Worm (Caenorhabditis elegans) whole organism, young adult: Measurements from ENCODE around the gene T04C9.1.

Source experiments
- B0019.2 ChIP-seq: fragments of 200-800 bp; sonication (Bioruptor generic); conservative IDR thresholded peaks from 2 replicates; pipeline ENCODE4 v1.3.6; 2022; ENCODE audit warnings: missing genetic modification reagents, missing genetic modification characterization, missing compliant biosample characterization
- C06A6.2 ChIP-seq: fragments of 200-800 bp; sonication (Bioruptor generic); conservative IDR thresholded peaks from 2 replicates; pipeline ENCODE4 v1.3.6; 2022; ENCODE audit warnings: missing genetic modification characterization, missing compliant biosample characterization
- F22D6.2 ChIP-seq: sonication (generic microtip); optimal IDR thresholded peaks from 2 replicates; lab custom pipeline; 2016; ENCODE audit warnings: mild to moderate bottlenecking, missing genetic modification characterization, missing compliant biosample characterization
- F33H1.4 ChIP-seq: fragments of 200-800 bp; sonication (Bioruptor generic); IDR thresholded peaks from 2 replicates; pipeline ENCODE4 v1.3.6; 2022; ENCODE audit warnings: missing genetic modification reagents, missing genetic modification characterization, missing compliant biosample characterization
- F52B5.7 ChIP-seq: sonication (generic microtip); optimal IDR thresholded peaks from 2 replicates; lab custom pipeline; 2016; ENCODE audit warnings: mild to moderate bottlenecking, missing genetic modification characterization, missing compliant biosample characterization
- F55B11.4 ChIP-seq: sonication (generic microtip); optimal IDR thresholded peaks from 2 replicates; lab custom pipeline; 2016; ENCODE audit warnings: missing compliant biosample characterization, missing genetic modification characterization, borderline replicate concordance; ENCODE audit not compliant: insufficient read depth
- Y56A3A.18 ChIP-seq: fragments of 200-800 bp; sonication (Bioruptor generic); IDR thresholded peaks from 2 replicates; pipeline ENCODE4 v1.3.6; 2022; ENCODE audit warnings: missing genetic modification reagents, missing genetic modification characterization, missing compliant biosample characterization
- Y79H2A.3 ChIP-seq: fragments of 200-800 bp; sonication (Bioruptor generic); conservative IDR thresholded peaks from 2 replicates; pipeline ENCODE4 v1.3.6; 2022; ENCODE audit warnings: missing genetic modification reagents, missing genetic modification characterization, missing compliant biosample characterization
- Y95B8A.8 ChIP-seq: fragments of 200-800 bp; sonication (Bioruptor generic); IDR thresholded peaks from 2 replicates; pipeline ENCODE4 v1.3.6; 2022; ENCODE audit warnings: missing genetic modification reagents, missing genetic modification characterization, missing compliant biosample characterization
- attf-3 ChIP-seq: fragments of 200-800 bp; sonication (Bioruptor generic); conservative IDR thresholded peaks from 2 replicates; pipeline ENCODE4 v1.3.6; 2022; ENCODE audit warnings: missing genetic modification reagents, missing genetic modification characterization, missing compliant biosample characterization
- ceh-91 ChIP-seq: fragments of 200-800 bp; sonication (Bioruptor generic); IDR thresholded peaks from 2 replicates; pipeline ENCODE4 v1.3.6; 2022; ENCODE audit warnings: missing genetic modification reagents, missing genetic modification characterization, missing compliant biosample characterization
- chd-7 ChIP-seq: sonication (generic microtip); optimal IDR thresholded peaks from 2 replicates; lab custom pipeline; 2016; ENCODE audit warnings: mild to moderate bottlenecking, missing genetic modification characterization, moderate library complexity, missing compliant biosample characterization
- dox-1 ChIP-seq: fragments of 200-800 bp; sonication (Bioruptor generic); IDR thresholded peaks from 2 replicates; pipeline ENCODE4 v1.3.6; 2022; ENCODE audit warnings: missing genetic modification reagents, missing genetic modification characterization, missing compliant biosample characterization
- efl-1 ChIP-seq: fragments of 150-350 bp; optimal IDR thresholded peaks from 2 replicates; lab custom pipeline; 2014; ENCODE audit warnings: missing biosample characterization, missing genetic modification reagents, missing genetic modification characterization
- egl-44 ChIP-seq: fragments of 200-800 bp; sonication (Bioruptor generic); IDR thresholded peaks from 2 replicates; pipeline ENCODE4 v1.3.6; 2022; ENCODE audit warnings: missing genetic modification reagents, missing genetic modification characterization, missing compliant biosample characterization
- ekl-4 ChIP-seq: fragments of 200-800 bp; sonication (Bioruptor generic); IDR thresholded peaks from 2 replicates; pipeline ENCODE4 v1.3.6; 2022; ENCODE audit warnings: missing genetic modification reagents, missing genetic modification characterization, missing compliant biosample characterization
- gei-17 ChIP-seq: fragments of 200-800 bp; sonication (Bioruptor generic); optimal IDR thresholded peaks from 2 replicates; lab custom pipeline; 2018; ENCODE audit warnings: mild to moderate bottlenecking, missing genetic modification characterization, missing compliant biosample characterization
- hlh-12 ChIP-seq: sonication (generic microtip); optimal IDR thresholded peaks from 2 replicates; lab custom pipeline; 2016; ENCODE audit warnings: missing genetic modification characterization, missing compliant biosample characterization
- hlh-26 ChIP-seq: fragments of 200-800 bp; sonication (Bioruptor generic); conservative IDR thresholded peaks from 2 replicates; pipeline ENCODE4 v1.3.6; 2022; ENCODE audit warnings: missing genetic modification reagents, missing genetic modification characterization, missing compliant biosample characterization
- hmg-1.2 ChIP-seq: fragments of 200-800 bp; sonication (Bioruptor generic); IDR thresholded peaks from 2 replicates; pipeline ENCODE4 v1.3.6; 2022; ENCODE audit warnings: missing genetic modification reagents, missing genetic modification characterization, missing compliant biosample characterization
- let-526 ChIP-seq: fragments of 200-800 bp; sonication (Bioruptor generic); IDR thresholded peaks from 2 replicates; pipeline ENCODE4 v1.3.6; 2022; ENCODE audit warnings: missing genetic modification reagents, missing genetic modification characterization, missing compliant biosample characterization
- lin-54 ChIP-seq: fragments of 200-800 bp; sonication (Bioruptor generic); optimal IDR thresholded peaks from 2 replicates; lab custom pipeline; 2018; ENCODE audit warnings: mild to moderate bottlenecking, missing genetic modification characterization, missing compliant biosample characterization
- lir-1 ChIP-seq: fragments of 200-800 bp; sonication (Bioruptor generic); conservative IDR thresholded peaks from 2 replicates; pipeline ENCODE4 v1.3.6; 2022; ENCODE audit warnings: missing genetic modification reagents, missing genetic modification characterization, missing compliant biosample characterization
- lsl-1 ChIP-seq: fragments of 200-800 bp; sonication (Bioruptor generic); optimal IDR thresholded peaks from 2 replicates; lab custom pipeline; 2018; ENCODE audit warnings: mild to moderate bottlenecking, missing genetic modification characterization, moderate library complexity, missing compliant biosample characterization
- madf-6 ChIP-seq: fragments of 200-800 bp; sonication (Bioruptor generic); IDR thresholded peaks from 2 replicates; pipeline ENCODE4 v1.3.6; 2022; ENCODE audit warnings: missing genetic modification reagents, missing genetic modification characterization, missing compliant biosample characterization
- madf-8 ChIP-seq: fragments of 200-800 bp; sonication (Bioruptor generic); conservative IDR thresholded peaks from 2 replicates; pipeline ENCODE4 v1.3.6; 2022; ENCODE audit warnings: missing genetic modification reagents, missing genetic modification characterization, missing compliant biosample characterization
- nhr-27 ChIP-seq: fragments of 200-800 bp; sonication (Bioruptor generic); optimal IDR thresholded peaks from 2 replicates; lab custom pipeline; 2018; ENCODE audit warnings: mild to moderate bottlenecking, missing genetic modification characterization, moderate library complexity, missing compliant biosample characterization
- nhr-80 ChIP-seq: sonication (generic microtip); optimal IDR thresholded peaks from 2 replicates; lab custom pipeline; 2016; ENCODE audit warnings: missing genetic modification characterization, missing compliant biosample characterization
- pha-4 ChIP-seq: fragments of 150-350 bp; sonication (generic microtip); optimal IDR thresholded peaks from 2 replicates; lab custom pipeline; 2014; ENCODE audit warnings: missing biosample characterization, missing genetic modification reagents, missing genetic modification characterization
- rcor-1 ChIP-seq: fragments of 200-800 bp; sonication (Bioruptor generic); IDR thresholded peaks from 2 replicates; pipeline ENCODE4 v1.3.6; 2022; ENCODE audit warnings: missing genetic modification reagents, missing genetic modification characterization, missing compliant biosample characterization
- rec-8 ChIP-seq, 2 experiments: sonication (generic microtip); optimal IDR thresholded peaks; 2 replicates each; lab custom pipeline; 2016; ENCODE audit warnings: mild to moderate bottlenecking in 2 of 2, missing genetic modification characterization in 2 of 2, missing genetic modification reagents in 2 of 2, missing genotype in 2 of 2, missing biosample characterization in 1 of 2, missing compliant biosample characterization in 1 of 2, moderate library complexity in 1 of 2
- snpc-1.3 ChIP-seq: sonication (generic microtip); optimal IDR thresholded peaks from 2 replicates; lab custom pipeline; 2017; ENCODE audit warnings: missing genetic modification characterization, mild to moderate bottlenecking, missing compliant biosample characterization, antibody characterized with exemption, moderate library complexity, missing genotype, missing genetic modification reagents; ENCODE audit not compliant: insufficient read depth
- snpc-3.4 ChIP-seq: sonication (generic microtip); optimal IDR thresholded peaks from 2 replicates; lab custom pipeline; 2017; ENCODE audit warnings: missing genetic modification characterization, mild to moderate bottlenecking, missing compliant biosample characterization, antibody characterized with exemption, moderate library complexity, missing genotype, missing genetic modification reagents
- xnd-1 ChIP-seq: sonication (generic microtip); optimal IDR thresholded peaks from 2 replicates; lab custom pipeline; 2016; ENCODE audit warnings: missing genotype, missing genetic modification reagents, missing genetic modification characterization, missing compliant biosample characterization
- zfh-2 ChIP-seq: fragments of 200-800 bp; sonication (Bioruptor generic); conservative IDR thresholded peaks from 2 replicates; pipeline ENCODE4 v1.3.6; 2022; ENCODE audit warnings: missing genetic modification reagents, missing genetic modification characterization, missing compliant biosample characterization
- ztf-28 ChIP-seq: fragments of 200-800 bp; sonication (Bioruptor generic); IDR thresholded peaks from 2 replicates; pipeline ENCODE4 v1.3.6; 2022; ENCODE audit warnings: missing genetic modification reagents, missing genetic modification characterization, missing compliant biosample characterization

T04C9.1 gene

DNA sequence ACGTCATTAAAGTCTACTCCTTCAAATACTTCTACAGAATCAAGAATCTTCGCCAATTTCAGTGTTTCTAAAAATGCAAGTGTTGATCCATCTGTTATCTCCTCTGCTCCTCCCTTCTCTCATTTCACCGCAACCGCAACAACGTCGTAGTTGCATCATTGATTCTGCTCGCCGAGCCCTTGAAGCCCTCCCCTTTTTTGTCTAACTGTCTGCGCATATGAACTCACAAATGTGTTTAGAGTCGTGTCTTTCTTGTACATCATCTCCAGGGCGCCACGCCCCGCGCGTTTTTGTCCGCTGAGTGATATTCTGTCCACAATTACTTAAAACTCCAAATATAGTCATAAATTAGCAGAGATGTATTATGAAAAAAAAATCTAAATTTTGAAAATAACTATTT lies 5.0 kb upstream of the T04C9.1 start:
- TF ChIP-seq attf-3 (no peak), Y95B8A.8 (GFP tag; lab: Robert Waterston, UW) (no peak), ztf-28 (no peak), pha-4 (tag; lab: Kevin White, UChicago) (no peak), Y56A3A.18 (no peak), nhr-27 (tag; lab: Kevin White, UChicago) (no peak), F22D6.2 (tag; lab: Kevin White, UChicago) (no peak), C06A6.2 (GFP tag; lab: Robert Waterston, UW) (no peak), rcor-1 (GFP tag; lab: Robert Waterston, UW) (no peak), efl-1 (GFP tag; lab: Kevin White, UChicago) (no peak), B0019.2 (GFP tag; lab: Robert Waterston, UW) (no peak), hlh-12 (tag; lab: Kevin White, UChicago) (no peak)
- TF ChIP-seq, all 124 proteins: peak for 0

DNA sequence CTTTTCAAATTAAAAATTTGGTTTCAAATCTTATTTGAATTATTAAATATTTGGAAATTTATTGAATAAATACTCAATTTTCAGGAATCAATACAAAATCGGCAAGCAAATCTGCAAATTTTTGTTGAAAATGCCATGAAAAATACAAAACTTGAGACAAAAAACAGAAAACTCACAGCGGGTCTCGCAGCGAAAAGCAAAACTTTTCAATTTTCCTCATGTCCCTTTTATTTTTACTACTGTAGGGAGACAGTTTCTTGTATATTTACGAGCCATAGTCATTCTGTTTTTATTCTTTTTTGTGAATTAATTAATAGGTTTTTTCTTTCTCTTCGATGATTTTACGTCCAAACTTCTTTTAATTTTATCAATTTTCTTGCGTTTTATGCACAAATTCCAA lies 4.6 kb upstream of the T04C9.1 start:
- TF ChIP-seq F33H1.4 (GFP tag; lab: Robert Waterston, UW) = peak; percentile 92
- peak; percentile 87 for TF ChIP-seq xnd-1 (tag; lab: Kevin White, UChicago)
- peak; percentile 61 for TF ChIP-seq snpc-3.4
- TF ChIP-seq madf-6 (GFP tag; lab: Robert Waterston, UW) = peak; percentile 92
- no peak for TF ChIP-seq lir-1 (GFP tag; lab: Robert Waterston, UW)
- peak; percentile 73 for TF ChIP-seq madf-8
- TF ChIP-seq snpc-1.3 (tag; lab: Kevin White, UChicago) = peak; percentile 42
- no peak for TF ChIP-seq F55B11.4 (tag; lab: Kevin White, UChicago)
- no peak for TF ChIP-seq ekl-4 (GFP tag; lab: Robert Waterston, UW)
- peak; percentile 94 for TF ChIP-seq lsl-1 (GFP tag; lab: Kevin White, UChicago)
- peak; percentile 71 for TF ChIP-seq ceh-91 (GFP tag; lab: Robert Waterston, UW)

DNA sequence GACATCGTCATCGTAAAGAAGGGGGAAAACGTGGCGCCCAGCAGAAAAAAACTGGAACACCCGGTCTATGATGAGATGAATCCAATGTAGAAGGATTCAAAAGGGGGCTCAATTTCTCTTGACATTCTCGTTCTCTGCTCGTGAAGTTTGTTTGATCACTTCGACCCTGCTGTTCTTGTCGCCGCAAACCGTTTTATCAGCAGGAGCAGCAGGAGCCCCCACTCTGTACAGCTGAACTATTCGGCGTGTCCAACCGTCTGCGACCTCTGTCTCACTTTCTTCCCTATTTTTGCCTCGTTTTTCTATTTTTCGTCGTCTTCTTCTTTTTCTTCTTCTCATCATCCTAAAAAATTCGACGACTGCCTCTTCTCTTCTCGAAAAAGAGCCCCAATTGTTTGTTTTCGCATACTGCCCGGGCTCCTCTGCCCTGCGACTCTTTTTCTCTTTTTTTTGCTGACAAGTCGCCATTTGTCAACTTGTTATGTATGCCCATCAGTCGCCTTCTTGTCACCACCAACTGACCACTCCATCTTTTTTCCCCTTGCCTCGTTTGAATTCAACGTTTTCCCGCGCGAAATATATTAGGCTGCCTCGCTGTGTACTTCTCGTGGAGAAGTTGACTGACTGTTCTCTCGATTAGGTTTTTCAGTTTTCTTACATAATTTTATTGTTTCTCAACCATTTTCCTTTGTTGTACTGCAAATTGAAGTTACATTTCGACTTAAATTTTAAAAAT lies 3.9 kb upstream of the T04C9.1 start:
- TF ChIP-seq hmg-1.2 (GFP tag; lab: Robert Waterston, UW) = 0 out of 2 replicates have a peak, but pooled peaks have one; percentile 6
- no peak for TF ChIP-seq egl-44
- no peak for TF ChIP-seq gei-17 (GFP tag; lab: Kevin White, UChicago)
- TF ChIP-seq let-526 (GFP tag; lab: Robert Waterston, UW) = no peak
- TF ChIP-seq lin-54 = peak; percentile 12
- TF ChIP-seq nhr-80 = peak; percentile 74
- no peak for TF ChIP-seq ceh-91 (GFP tag; lab: Robert Waterston, UW)
- TF ChIP-seq hlh-26 (GFP tag; lab: Robert Waterston, UW) = no peak
- no peak for TF ChIP-seq F52B5.7 (tag; lab: Kevin White, UChicago)
- TF ChIP-seq dox-1 (GFP tag; lab: Robert Waterston, UW) = peak; percentile 36; the same call in 1 of the 2 replicates
- TF ChIP-seq Y79H2A.3 (GFP tag; lab: Robert Waterston, UW) = no peak
- peak; percentile 58; the same call in 1 of the 2 replicates for TF ChIP-seq zfh-2
- no peak for TF ChIP-seq chd-7 (tag; lab: Kevin White, UChicago)
- no peak for TF ChIP-seq rec-8 (tag; optimal IDR thresholded peaks at IDR 0.05; lab: Kevin White, UChicago)
- TF ChIP-seq, all 124 proteins: peak for 5
